Worm (Caenorhabditis elegans) whole organism, L2 larva: ENCODE measurements around the gene bcat-1.
A peak's percentile ranks its signal among the peaks of the same experiment; 100 is the strongest.

Experiments used
- F13H6.1 ChIP-seq: sonication (generic microtip); optimal IDR thresholded peaks from 2 replicates; lab custom pipeline; 2016; ENCODE audit warnings: missing genetic modification characterization, missing compliant biosample characterization
- ama-1 ChIP-seq: fragments of 150-350 bp; optimal IDR thresholded peaks from 2 replicates; lab custom pipeline; 2018; ENCODE audit warnings: inconsistent platforms
- blmp-1 ChIP-seq: sonication (generic microtip); optimal IDR thresholded peaks from 2 replicates; lab custom pipeline; 2017; ENCODE audit warnings: missing genetic modification characterization, mild to moderate bottlenecking, missing compliant biosample characterization, antibody characterized with exemption, moderate library complexity; ENCODE audit not compliant: insufficient read depth
- elt-1 ChIP-seq: fragments of 150-350 bp; optimal IDR thresholded peaks from 2 replicates; lab custom pipeline; 2014; ENCODE audit warnings: missing biosample characterization, missing genetic modification characterization
- fos-1 ChIP-seq: fragments of 150-350 bp; optimal IDR thresholded peaks from 2 replicates; lab custom pipeline; 2014; ENCODE audit warnings: missing biosample characterization, missing genetic modification characterization
- lin-13 ChIP-seq: fragments of 150-350 bp; optimal IDR thresholded peaks from 2 replicates; lab custom pipeline; 2014; ENCODE audit warnings: missing biosample characterization, missing genetic modification reagents, missing genetic modification characterization
- lsy-2 ChIP-seq, 2 experiments: fragments of 150-350 bp in 1 of 2; sonication (generic microtip) in 1 of 2; optimal IDR thresholded peaks; 2 replicates each; lab custom pipeline; 2014 to 2017; ENCODE audit warnings: missing biosample characterization in 2 of 2, missing genetic modification characterization in 2 of 2
- nhr-12 ChIP-seq: fragments of 150-350 bp; optimal IDR thresholded peaks from 2 replicates; lab custom pipeline; 2014; ENCODE audit warnings: missing biosample characterization, missing genetic modification characterization
- nhr-23 ChIP-seq: fragments of 150-350 bp; optimal IDR thresholded peaks from 2 replicates; lab custom pipeline; 2014; ENCODE audit warnings: missing biosample characterization, missing genetic modification reagents, missing genetic modification characterization
- nhr-237 ChIP-seq: fragments of 150-350 bp; optimal IDR thresholded peaks from 2 replicates; lab custom pipeline; 2014; ENCODE audit warnings: missing biosample characterization, missing genetic modification characterization
- nhr-77 ChIP-seq: fragments of 150-350 bp; optimal IDR thresholded peaks from 2 replicates; lab custom pipeline; 2014; ENCODE audit warnings: missing biosample characterization, missing genetic modification characterization
- skn-1 ChIP-seq: sonication (generic microtip); optimal IDR thresholded peaks from 2 replicates; lab custom pipeline; 2017; ENCODE audit warnings: missing biosample characterization, missing genetic modification characterization
- snpc-4 ChIP-seq: fragments of 150-350 bp; optimal IDR thresholded peaks from 2 replicates; lab custom pipeline; 2014; ENCODE audit warnings: missing biosample characterization, missing genetic modification characterization

DNA sequence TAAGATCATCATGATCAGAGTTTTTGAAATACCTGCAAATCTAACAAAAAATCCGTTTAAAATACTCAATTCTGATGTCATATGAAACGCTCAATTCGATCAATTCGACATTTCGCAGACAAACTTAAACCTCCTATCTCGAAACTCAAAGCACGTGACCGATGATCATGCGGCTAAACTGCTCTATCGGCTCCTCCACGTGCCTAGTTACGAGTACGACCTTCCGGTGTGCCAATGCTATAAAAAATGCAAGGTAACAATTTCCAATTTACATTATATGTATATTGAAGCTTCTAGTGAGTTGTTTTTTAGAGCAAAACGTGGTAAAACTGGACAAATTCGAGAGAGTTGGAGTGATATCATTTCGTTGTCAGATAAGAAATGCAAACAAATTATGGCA is 34.0 kb downstream of the bcat-1 start:
- no peak for TF ChIP-seq ama-1 (lab: Kevin White, UChicago)
- no peak for TF ChIP-seq nhr-23 (tag; lab: Kevin White, UChicago)
- no peak for TF ChIP-seq nhr-77 (tag; lab: Kevin White, UChicago)
- no peak for TF ChIP-seq snpc-4
- TF ChIP-seq fos-1 (tag; lab: Kevin White, UChicago), result peak; percentile 7
- no peak for TF ChIP-seq blmp-1
- no peak for TF ChIP-seq lin-13 (GFP tag; lab: Kevin White, UChicago)
- peak in 1 of 2 experiments; percentile 30 for TF ChIP-seq lsy-2 (tag; optimal IDR thresholded peaks at IDR 0.05; lab: Kevin White, UChicago)
- TF ChIP-seq skn-1 (tag; lab: Kevin White, UChicago), result no peak
- TF ChIP-seq nhr-12 (tag; lab: Kevin White, UChicago), result no peak
- TF ChIP-seq elt-1 (tag; lab: Kevin White, UChicago), result no peak
- TF ChIP-seq nhr-237 (tag; lab: Kevin White, UChicago), result no peak
- TF ChIP-seq F13H6.1 (tag; lab: Kevin White, UChicago), result no peak
